Worm (Caenorhabditis elegans): ENCODE measurements around the gene dre-1.

Gene dre-1

DNA sequence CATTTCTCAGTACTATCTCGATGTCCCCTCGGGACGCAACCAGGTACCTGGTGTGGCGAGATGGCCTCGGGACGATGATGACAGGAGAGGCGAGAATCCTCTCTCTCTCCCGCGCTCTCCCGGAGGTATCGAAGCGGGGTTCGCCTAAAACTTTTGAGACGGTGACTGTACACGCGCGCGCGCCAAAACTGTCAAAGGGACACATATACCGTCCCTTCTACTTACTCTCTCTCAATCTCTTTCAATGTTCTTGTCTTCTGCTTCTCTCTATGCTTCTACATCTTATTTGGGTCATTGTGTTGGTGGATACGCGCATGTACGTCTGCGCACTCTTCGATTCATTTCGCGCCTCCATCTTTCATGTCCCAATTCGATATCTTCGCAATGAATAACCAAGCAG, 4.4 kb downstream of the dre-1 start:
- TF ChIP-seq pqm-1 (tag; optimal IDR thresholded peaks at IDR 0.05) (no peak), pat-9 (tag; optimal IDR thresholded peaks at IDR 0.05) (no peak), K09A11.1 (tag; optimal IDR thresholded peaks at IDR 0.05; ENCODE audit: insufficient read depth) (no peak), pros-1 (tag; optimal IDR thresholded peaks at IDR 0.05) (peak; percentile 58), ref-2 (tag; optimal IDR thresholded peaks at IDR 0.05) (peak; percentile 55), mec-3 (tag; optimal IDR thresholded peaks at IDR 0.05; ENCODE audit: borderline replicate concordance) (no peak), Y22D7AL.16 (tag; optimal IDR thresholded peaks at IDR 0.05) (no peak), tbx-2 (tag; optimal IDR thresholded peaks at IDR 0.05) (peak; percentile 32), nfya-1 (tag; optimal IDR thresholded peaks at IDR 0.05) (no peak), T23F11.4 (GFP tag; optimal IDR thresholded peaks at IDR 0.05) (peak; percentile 37), pha-2 (tag; optimal IDR thresholded peaks at IDR 0.05) (no peak)

DNA sequence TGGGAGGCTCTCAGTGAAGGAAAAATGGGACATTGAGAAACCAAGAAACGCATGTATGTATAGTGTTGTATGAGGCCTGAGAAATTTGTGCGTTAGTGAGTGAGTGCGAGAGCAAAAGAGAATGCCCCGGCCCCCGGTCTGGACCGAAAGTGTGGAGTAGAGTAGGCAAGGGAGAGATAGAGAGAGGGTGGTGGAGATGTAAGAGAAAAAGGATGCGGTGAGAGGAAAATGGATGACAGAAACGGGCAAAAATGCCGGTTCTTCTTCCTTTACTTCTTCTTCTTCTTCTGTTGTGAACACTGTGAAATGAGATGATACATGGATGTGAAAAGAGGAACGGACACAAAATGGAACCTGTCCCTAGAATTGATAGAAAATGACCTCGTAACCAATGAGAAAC, 8.0 kb downstream of the dre-1 start:
- TF ChIP-seq ceh-19 (GFP tag; optimal IDR thresholded peaks at IDR 0.05) (no peak), C38D4.7 (GFP tag; optimal IDR thresholded peaks at IDR 0.05) (no peak), hlh-6 (tag; optimal IDR thresholded peaks at IDR 0.05) (peak; percentile 3), pha-4 (tag; optimal IDR thresholded peaks at IDR 0.05) (no peak), C08G9.2 (tag; optimal IDR thresholded peaks at IDR 0.05) (peak; percentile 30), ceh-18 (tag; optimal IDR thresholded peaks at IDR 0.05) (peak; percentile 45), dmd-4 (tag; optimal IDR thresholded peaks at IDR 0.05; ENCODE audit: borderline replicate concordance) (no peak), T23F11.4 (GFP tag; optimal IDR thresholded peaks at IDR 0.05) (no peak), ztf-16 (tag; optimal IDR thresholded peaks at IDR 0.05) (no peak), elt-2 (tag; optimal IDR thresholded peaks at IDR 0.05) (no peak), ceh-14 (tag; optimal IDR thresholded peaks at IDR 0.05) (no peak), unc-42 (tag; optimal IDR thresholded peaks at IDR 0.05) (peak; percentile 32), nfya-1 (tag; optimal IDR thresholded peaks at IDR 0.05) (peak; percentile 13), ceh-24 (tag; optimal IDR thresholded peaks at IDR 0.05) (no peak), ceh-45 (GFP tag; IDR thresholded peaks at IDR 0.05) (0 out of 2 replicates have a peak, but pooled peaks have one; percentile 29), ceh-31 (tag; optimal IDR thresholded peaks at IDR 0.05) (peak; percentile 32), nhr-11 (tag; optimal IDR thresholded peaks at IDR 0.05) (no peak), nhr-232 (tag; optimal IDR thresholded peaks at IDR 0.05) (no peak), madf-2 (tag; optimal IDR thresholded peaks at IDR 0.05) (no peak), sdc-2 (tag; optimal IDR thresholded peaks at IDR 0.05) (no peak), tbx-2 (tag; optimal IDR thresholded peaks at IDR 0.05) (no peak), zip-5 (tag; optimal IDR thresholded peaks at IDR 0.05) (no peak), rnt-1 (tag; optimal IDR thresholded peaks at IDR 0.05) (no peak), ref-2 (tag; optimal IDR thresholded peaks at IDR 0.05) (no peak), pag-3 (tag; optimal IDR thresholded peaks at IDR 0.05; ENCODE audit: borderline replicate concordance) (no peak), sox-4 (tag; optimal IDR thresholded peaks at IDR 0.05) (no peak), syd-9 (tag; optimal IDR thresholded peaks at IDR 0.05) (no peak), pax-1 (tag; optimal IDR thresholded peaks at IDR 0.05) (no peak), hlh-13 (GFP tag; optimal IDR thresholded peaks at IDR 0.05) (no peak)

DNA sequence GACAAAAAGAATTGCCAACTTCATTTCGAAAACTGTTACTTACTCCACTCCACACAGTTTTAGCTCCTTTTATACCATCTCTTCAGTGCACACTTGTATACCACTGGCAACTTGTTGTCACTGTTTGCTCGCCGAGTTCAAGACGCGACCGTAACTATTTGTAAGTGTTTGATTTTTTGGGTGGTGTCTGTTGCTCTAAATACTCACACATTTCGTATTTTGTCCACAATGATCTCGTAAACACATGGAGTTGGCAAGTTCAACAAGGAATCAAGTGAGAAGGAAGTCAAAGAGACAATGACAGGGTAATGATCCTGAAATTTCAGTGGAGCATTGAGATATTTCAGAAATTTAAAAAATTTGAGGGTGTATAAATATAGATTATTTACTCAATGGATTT, 13.3 kb downstream of the dre-1 start, which contains the start of gene hpo-26:
Gene hpo-26 (minus strand): TSS at position 31 of the 400 bp plus-strand sequence.
- TF ChIP-seq pha-4 (tag; optimal IDR thresholded peaks at IDR 0.05) (no peak), pat-9 (tag; optimal IDR thresholded peaks at IDR 0.05) (no peak), lim-6 (tag; optimal IDR thresholded peaks at IDR 0.05) (no peak), K09A11.1 (tag; optimal IDR thresholded peaks at IDR 0.05; ENCODE audit: insufficient read depth) (no peak), ama-1 (optimal IDR thresholded peaks at IDR 0.05) (peak; percentile 6)

DNA sequence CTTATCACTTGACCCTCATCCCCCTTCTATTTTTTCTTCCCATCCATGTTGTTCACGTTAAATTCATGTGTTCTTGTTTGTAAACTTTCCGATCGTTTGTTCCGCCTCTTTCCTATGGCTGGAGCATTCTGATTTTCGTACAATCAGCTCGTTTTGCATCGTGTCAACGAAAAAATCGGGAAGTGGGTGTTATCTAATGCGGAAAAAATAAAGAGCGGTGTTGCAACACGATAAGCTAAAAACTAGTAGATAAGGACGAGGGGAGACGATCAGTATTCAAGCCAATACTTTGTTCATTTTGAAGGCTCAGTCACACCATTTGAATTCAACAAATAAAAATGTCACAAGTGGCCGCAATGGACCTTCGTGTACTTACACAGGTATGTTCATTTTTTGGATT, 21.5 kb downstream of the dre-1 start, which contains the start of gene acs-1:
Gene acs-1 (plus strand): TSS at position 233 of the 400 bp plus-strand sequence.
- no peak for TF ChIP-seq pat-9 (tag; optimal IDR thresholded peaks at IDR 0.05)
- TF ChIP-seq ceh-6 (GFP tag; optimal IDR thresholded peaks at IDR 0.05) = no peak
- TF ChIP-seq elt-2 (tag; optimal IDR thresholded peaks at IDR 0.05) = peak; percentile 43
- TF ChIP-seq npax-4 (tag; optimal IDR thresholded peaks at IDR 0.05) = no peak
- TF ChIP-seq fkh-6 (tag; optimal IDR thresholded peaks at IDR 0.05) = no peak
